Fruit fly (Drosophila melanogaster): ENCODE measurements around the gene CG6293.

The CG6293 gene

DNA sequence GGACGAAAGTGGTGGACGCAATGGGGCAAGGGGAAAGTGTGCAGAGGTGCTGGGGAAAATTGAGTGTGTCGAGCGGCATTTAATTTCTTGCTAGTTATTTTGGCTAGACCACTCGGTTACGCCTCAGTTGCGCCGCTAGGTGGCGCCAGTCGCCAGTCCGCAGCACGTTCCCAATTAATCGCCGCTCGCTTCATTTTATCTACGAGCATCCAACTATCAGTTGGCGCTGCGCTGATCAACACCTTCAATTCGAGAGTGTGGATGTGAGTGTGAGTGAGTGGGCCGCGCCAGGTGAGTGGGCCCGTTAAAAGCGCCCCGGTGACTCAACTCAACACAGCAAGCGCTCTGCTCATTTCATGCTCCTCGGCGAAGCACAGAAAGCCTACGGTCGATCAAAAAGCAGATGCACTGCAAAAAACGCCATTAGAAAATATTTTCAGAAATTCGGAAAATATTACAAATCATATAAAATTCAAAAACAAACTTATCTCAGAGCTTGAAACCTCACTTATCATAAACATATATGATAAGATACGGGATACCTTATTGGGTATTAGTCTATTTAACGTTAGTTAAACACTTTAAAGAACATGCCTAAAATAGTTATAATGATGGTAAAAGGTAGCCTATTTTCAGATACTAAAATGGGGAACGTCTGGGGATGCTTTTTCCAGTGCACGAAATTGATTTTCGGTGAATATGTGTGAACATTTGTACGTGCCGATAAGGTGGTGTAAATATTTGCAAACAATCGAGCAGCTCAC, 43.1 kb downstream of the CG6293 start (continued):
- TF ChIP-seq CG14860 (GFP tag; IDR thresholded peaks at IDR 0.05; ENCODE audit: partially characterized antibody) (no peak), Optix (GFP tag; IDR thresholded peaks at IDR 0.05) (0 out of 3 replicates have a peak, but pooled peaks have one; percentile 9), pita (GFP tag; optimal IDR thresholded peaks at IDR 0.05) (no peak), Hr78 (GFP tag; optimal IDR thresholded peaks at IDR 0.05) (peak in 1 of 2 experiments; percentile 29), run (tag; optimal IDR thresholded peaks at IDR 0.05) (peak; percentile 79), CG3838 (GFP tag; optimal IDR thresholded peaks at IDR 0.05) (peak; percentile 51), pros (GFP tag; optimal IDR thresholded peaks at IDR 0.05) (no peak), Dp (GFP tag; optimal IDR thresholded peaks at IDR 0.05) (no peak), CG2129 (GFP tag; IDR thresholded peaks at IDR 0.05; ENCODE audit: partially characterized antibody) (no peak), Oli (tag; optimal IDR thresholded peaks at IDR 0.05) (peak; percentile 92), eyg (GFP tag; optimal IDR thresholded peaks at IDR 0.05) (peak; percentile 67), CG34422 (GFP tag; IDR thresholded peaks at IDR 0.05) (peak; percentile 53; the same call in 2 of the 3 replicates), CG12942 (GFP tag; optimal IDR thresholded peaks at IDR 0.05) (peak; percentile 64), Asciz (GFP tag; optimal IDR thresholded peaks at IDR 0.05) (peak; percentile 86), C15 (GFP tag; IDR thresholded peaks at IDR 0.05) (no peak; the same call in 2 of the 3 replicates), caup (GFP tag; optimal IDR thresholded peaks at IDR 0.05; ENCODE audit: severe bottlenecking) (peak; percentile 88), fru (optimal IDR thresholded peaks at IDR 0.05) (no peak), CG30403 (GFP tag; optimal IDR thresholded peaks at IDR 0.05) (peak; percentile 92), Lpt (GFP tag; optimal IDR thresholded peaks at IDR 0.05) (no peak), Xrp1 (GFP tag; IDR thresholded peaks at IDR 0.05) (peak; percentile 65; the same call in 1 of the 2 replicates), CG14014 (GFP tag; IDR thresholded peaks at IDR 0.05) (peak; percentile 70), Mes4 (GFP tag; optimal IDR thresholded peaks at IDR 0.05) (peak; percentile 62), danr (GFP tag; IDR thresholded peaks at IDR 0.05) (peak; percentile 54; the same call in 1 of the 2 replicates), CG12155 (GFP tag; optimal IDR thresholded peaks at IDR 0.05) (peak; percentile 81), Fer3 (tag; optimal IDR thresholded peaks at IDR 0.05) (peak; percentile 85), ham (GFP tag; IDR thresholded peaks at IDR 0.05) (peak; percentile 51; the same call in 1 of the 2 replicates), row (GFP tag; IDR thresholded peaks at IDR 0.05) (peak; percentile 88), CG1024 (GFP tag; IDR thresholded peaks at IDR 0.05) (no peak), Usf (GFP tag; optimal IDR thresholded peaks at IDR 0.05) (peak; percentile 63), Myb (GFP tag; optimal IDR thresholded peaks at IDR 0.05) (peak; percentile 58), CG1792 (GFP tag; optimal IDR thresholded peaks at IDR 0.05) (peak; percentile 72), ATbp (GFP tag; optimal IDR thresholded peaks at IDR 0.05) (peak; percentile 78), Gsc (GFP tag; IDR thresholded peaks at IDR 0.05) (no peak), odd (GFP tag; optimal IDR thresholded peaks at IDR 0.05) (peak; percentile 85), CG12219 (GFP tag; optimal IDR thresholded peaks at IDR 0.05) (peak; percentile 76), sc (optimal IDR thresholded peaks at IDR 0.05) (no peak), sc (GFP tag; optimal IDR thresholded peaks at IDR 0.05) (peak; percentile 53), CG13775 (GFP tag; optimal IDR thresholded peaks at IDR 0.05) (peak; percentile 78), CG10543 (GFP tag; optimal IDR thresholded peaks at IDR 0.05) (peak; percentile 88), tll (GFP tag; optimal IDR thresholded peaks at IDR 0.05) (no peak), HHEX (GFP tag; optimal IDR thresholded peaks at IDR 0.05) (peak; percentile 85), twi (tag; optimal IDR thresholded peaks at IDR 0.05) (peak; percentile 66), Hey (tag; optimal IDR thresholded peaks at IDR 0.05) (no peak), so (GFP tag; IDR thresholded peaks at IDR 0.05) (peak; percentile 74; the same call in 1 of the 3 replicates), CG7372 (GFP tag; IDR thresholded peaks at IDR 0.05) (peak; percentile 66), schlank (tag; optimal IDR thresholded peaks at IDR 0.05) (peak; percentile 59), Dfd (GFP tag; optimal IDR thresholded peaks at IDR 0.05) (no peak), CG8089 (GFP tag; optimal IDR thresholded peaks at IDR 0.05) (peak; percentile 60)

All from whole organism, embryonic.